Fruit fly (Drosophila melanogaster) whole organism, prepupa: ENCODE data around the gene Lcp65Ac.

Experiments
- CG1621 ChIP-seq: fragments of 200-800 bp; sonication (Bioruptor generic); optimal IDR thresholded peaks from 3 replicates; lab custom pipeline; 2018; ENCODE audit warnings: missing biosample characterization, mild to moderate bottlenecking, missing genetic modification characterization
- CG34406 ChIP-seq: fragments of 200-800 bp; sonication (Bioruptor generic); optimal IDR thresholded peaks from 3 replicates; lab custom pipeline; 2016; ENCODE audit warnings: missing biosample characterization, missing genetic modification characterization
- CG4318 ChIP-seq: fragments of 200-800 bp; sonication (Bioruptor generic); optimal IDR thresholded peaks from 3 replicates; lab custom pipeline; 2017; ENCODE audit warnings: missing biosample characterization, mild to moderate bottlenecking, missing genetic modification characterization
- CG6854 ChIP-seq: fragments of 200-800 bp; sonication (Bioruptor generic); optimal IDR thresholded peaks from 2 replicates; lab custom pipeline; 2017; ENCODE audit warnings: missing biosample characterization, mild to moderate bottlenecking, missing genetic modification characterization
- CG8119 ChIP-seq: fragments of 200-800 bp; sonication (Bioruptor generic); IDR thresholded peaks from 3 replicates; pipeline ENCODE4 v1.3.6; 2022; ENCODE audit warnings: missing biosample characterization, missing genetic modification characterization
- Eip75B ChIP-seq: fragments of 200-800 bp; sonication (Bioruptor generic); optimal IDR thresholded peaks from 3 replicates; lab custom pipeline; 2016; ENCODE audit warnings: missing biosample characterization, missing genetic modification characterization
- Lpt ChIP-seq: fragments of 200-800 bp; sonication (Bioruptor generic); optimal IDR thresholded peaks from 3 replicates; lab custom pipeline; 2016; ENCODE audit warnings: missing biosample characterization, missing genetic modification characterization
- OdsH ChIP-seq: fragments of 200-800 bp; sonication (Bioruptor generic); optimal IDR thresholded peaks from 3 replicates; lab custom pipeline; 2016; ENCODE audit warnings: missing biosample characterization, missing genetic modification characterization
- achi ChIP-seq: fragments of 200-800 bp; sonication (Bioruptor generic); optimal IDR thresholded peaks from 3 replicates; lab custom pipeline; 2016; ENCODE audit warnings: missing biosample characterization, missing genetic modification characterization
- cyc ChIP-seq: fragments of 200-800 bp; sonication (Bioruptor generic); optimal IDR thresholded peaks from 3 replicates; lab custom pipeline; 2016; ENCODE audit warnings: missing biosample characterization, missing genetic modification characterization
- fd85E ChIP-seq: fragments of 200-800 bp; sonication (Bioruptor generic); optimal IDR thresholded peaks from 3 replicates; lab custom pipeline; 2016; ENCODE audit warnings: missing biosample characterization, missing genetic modification characterization

DNA sequence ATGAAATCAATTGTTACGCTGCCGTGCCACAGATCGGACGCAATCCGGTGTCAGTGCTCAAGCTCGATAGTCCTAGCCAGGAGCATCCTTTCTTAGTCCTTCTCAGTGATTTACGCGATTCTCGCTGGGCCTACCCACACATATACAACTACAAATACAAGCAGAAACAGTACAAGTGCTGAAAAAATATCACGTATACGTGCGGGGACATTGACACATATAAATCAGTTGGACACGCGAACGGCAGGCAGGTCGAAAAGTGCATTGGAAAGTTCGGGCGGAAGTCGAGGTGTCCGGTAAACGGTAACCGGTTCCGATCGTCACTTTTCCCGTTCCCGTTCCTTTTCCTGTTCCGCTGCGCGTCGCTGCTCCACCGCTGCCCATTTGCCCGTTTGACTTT is 33.2 kb upstream of the Lcp65Ac start:
- TF ChIP-seq achi (GFP tag; lab: Kevin White, UChicago) (no peak), CG34406 (GFP tag; lab: Kevin White, UChicago) (no peak), CG8119 (GFP tag; lab: Robert Waterston, UW) (no peak), Lpt (GFP tag; lab: Kevin White, UChicago) (no peak), cyc (GFP tag; lab: Kevin White, UChicago) (no peak), CG4318 (GFP tag; lab: Kevin White, UChicago) (no peak), OdsH (no peak), CG6854 (GFP tag; lab: Kevin White, UChicago) (no peak), fd85E (GFP tag; lab: Kevin White, UChicago) (no peak), CG1621 (tag; lab: Kevin White, UChicago) (no peak), Eip75B (GFP tag; lab: Kevin White, UChicago) (no peak)
